Fruit fly (Drosophila melanogaster) whole organism, wandering third instar larva: Measurements from ENCODE around the gene Pop5.
A peak's percentile ranks its signal among the peaks of the same experiment; 100 is the strongest.

Source experiments
- Abd-B ChIP-seq: fragments of >200 bp; optimal IDR thresholded peaks from 2 replicates; lab custom pipeline; 2017; ENCODE audit warnings: missing biosample characterization, missing genetic modification characterization
- CG32264 ChIP-seq: fragments of 200-800 bp; sonication (Bioruptor generic); optimal IDR thresholded peaks from 2 replicates; lab custom pipeline; 2016; ENCODE audit warnings: missing biosample characterization, missing genetic modification characterization
- CG9705 ChIP-seq: fragments of 200-800 bp; sonication (Bioruptor generic); optimal IDR thresholded peaks from 2 replicates; lab custom pipeline; 2018; ENCODE audit warnings: missing biosample characterization, mild to moderate bottlenecking, missing genetic modification characterization
- CrebA ChIP-seq: fragments of 200-800 bp; sonication (Bioruptor generic); optimal IDR thresholded peaks from 2 replicates; lab custom pipeline; 2016; ENCODE audit warnings: missing biosample characterization, mild to moderate bottlenecking, missing genetic modification characterization, borderline replicate concordance
- Dif ChIP-seq: fragments of 200-275, 200-300 bp; sonication (Bioruptor generic); optimal IDR thresholded peaks from 2 replicates; lab custom pipeline; 2018; ENCODE audit warnings: missing biosample characterization, missing genetic modification characterization; ENCODE audit not compliant: partially characterized antibody
- HLH106 ChIP-seq: fragments of 200-800 bp; optimal IDR thresholded peaks from 3 replicates; lab custom pipeline; 2019; ENCODE audit warnings: missing biosample characterization, mild to moderate bottlenecking, missing genetic modification characterization, moderate library complexity
- Hnf4 ChIP-seq: fragments of 200-800 bp; sonication (Bioruptor generic); optimal IDR thresholded peaks from 2 replicates; lab custom pipeline; 2016; ENCODE audit warnings: missing biosample characterization, mild to moderate bottlenecking, missing genetic modification characterization
- Hr83 ChIP-seq: fragments of 200-300 bp; sonication (Bioruptor generic); optimal IDR thresholded peaks from 2 replicates; lab custom pipeline; 2016; ENCODE audit warnings: missing biosample characterization, mild to moderate bottlenecking, missing genetic modification characterization, moderate library complexity; ENCODE audit not compliant: poor library complexity, severe bottlenecking
- Jra ChIP-seq: sonication (Bioruptor generic); optimal IDR thresholded peaks from 2 replicates; lab custom pipeline; 2016; ENCODE audit warnings: missing biosample characterization, missing genetic modification characterization
- Mio ChIP-seq: sonication (Bioruptor generic); optimal IDR thresholded peaks from 2 replicates; lab custom pipeline; 2016; ENCODE audit warnings: missing biosample characterization, missing genetic modification characterization
- N ChIP-seq: fragments of >200 bp; optimal IDR thresholded peaks from 2 replicates; lab custom pipeline; 2018; ENCODE audit warnings: missing biosample characterization, missing external identifiers, missing genetic modification characterization
- OdsH ChIP-seq: fragments of 200-800 bp; sonication (Bioruptor generic); optimal IDR thresholded peaks from 2 replicates; lab custom pipeline; 2016; ENCODE audit warnings: missing biosample characterization, mild to moderate bottlenecking, missing genetic modification characterization
- Rel ChIP-seq, 2 experiments: fragments of 200-800 bp; sonication (Bioruptor generic) in 1 of 2; optimal IDR thresholded peaks; 2 replicates in 1 of 2; 3 replicates in 1 of 2; lab custom pipeline; 2016 to 2019; ENCODE audit warnings: mild to moderate bottlenecking in 2 of 2, missing biosample characterization in 2 of 2, missing genetic modification characterization in 2 of 2, moderate library complexity in 1 of 2
- Sp1 ChIP-seq: fragments of 200-800 bp; sonication (Bioruptor generic); optimal IDR thresholded peaks from 3 replicates; lab custom pipeline; 2019; ENCODE audit warnings: missing biosample characterization, mild to moderate bottlenecking, missing genetic modification characterization, moderate library complexity
- Vsx2 ChIP-seq: fragments of 200-300, 225-300 bp; sonication (Bioruptor generic); optimal IDR thresholded peaks from 2 replicates; lab custom pipeline; 2018; ENCODE audit warnings: missing biosample characterization, missing genetic modification characterization; ENCODE audit not compliant: partially characterized antibody
- br ChIP-seq: fragments of 200-800 bp; sonication (Bioruptor generic); optimal IDR thresholded peaks from 2 replicates; lab custom pipeline; 2016; ENCODE audit warnings: missing biosample characterization, missing genetic modification characterization
- brk ChIP-seq: fragments of 200-800 bp; sonication (Bioruptor generic); optimal IDR thresholded peaks from 2 replicates; lab custom pipeline; 2016; ENCODE audit warnings: missing biosample characterization, mild to moderate bottlenecking, missing genetic modification characterization
- dmrt93B ChIP-seq: fragments of 200-800 bp; sonication (Bioruptor generic); optimal IDR thresholded peaks from 2 replicates; lab custom pipeline; 2018; ENCODE audit warnings: missing biosample characterization, mild to moderate bottlenecking, missing genetic modification characterization
- dsf ChIP-seq: sonication (Bioruptor generic); optimal IDR thresholded peaks from 2 replicates; lab custom pipeline; 2016; ENCODE audit warnings: missing biosample characterization, missing genetic modification characterization, borderline replicate concordance
- ey ChIP-seq: fragments of 200-800 bp; sonication (Bioruptor generic); optimal IDR thresholded peaks from 2 replicates; lab custom pipeline; 2016; ENCODE audit warnings: missing biosample characterization, missing genetic modification characterization
- foxo ChIP-seq, 2 experiments: fragments of 200-800 bp; sonication (Bioruptor generic); optimal IDR thresholded peaks; 2 replicates in 1 of 2; 3 replicates in 1 of 2; lab custom pipeline; 2016 to 2017; ENCODE audit warnings: missing biosample characterization in 2 of 2, missing genetic modification characterization in 2 of 2
- fru ChIP-seq: fragments of 200-800 bp; sonication (Bioruptor generic); optimal IDR thresholded peaks from 3 replicates; lab custom pipeline; 2016; ENCODE audit warnings: missing biosample characterization, mild to moderate bottlenecking, missing genetic modification characterization
- h ChIP-seq: fragments of 200-800 bp; sonication (Bioruptor generic); optimal IDR thresholded peaks from 3 replicates; lab custom pipeline; 2016; ENCODE audit warnings: missing biosample characterization, mild to moderate bottlenecking, missing genetic modification characterization
- jim ChIP-seq: fragments of 175-275, 200-325 bp; sonication (Bioruptor generic); optimal IDR thresholded peaks from 2 replicates; lab custom pipeline; 2016; ENCODE audit warnings: missing biosample characterization, mild to moderate bottlenecking, missing genetic modification characterization
- lola ChIP-seq: fragments of >200 bp; optimal IDR thresholded peaks from 2 replicates; lab custom pipeline; 2017; ENCODE audit warnings: missing biosample characterization, missing genetic modification characterization
- psq ChIP-seq: fragments of 200-800 bp; sonication (Bioruptor generic); optimal IDR thresholded peaks from 3 replicates; lab custom pipeline; 2017; ENCODE audit warnings: missing biosample characterization, mild to moderate bottlenecking, missing genetic modification characterization, moderate library complexity
- rgr ChIP-seq: fragments of 200-800 bp; sonication (Bioruptor generic); optimal IDR thresholded peaks from 3 replicates; lab custom pipeline; 2016; ENCODE audit warnings: missing biosample characterization, mild to moderate bottlenecking, missing genetic modification characterization
- sage ChIP-seq: fragments of 200-800 bp; sonication (Bioruptor generic); optimal IDR thresholded peaks from 2 replicates; lab custom pipeline; 2016; ENCODE audit warnings: missing biosample characterization, mild to moderate bottlenecking, missing genetic modification characterization
- tai ChIP-seq: sonication (Bioruptor generic); optimal IDR thresholded peaks from 2 replicates; lab custom pipeline; 2016; ENCODE audit warnings: missing biosample characterization, missing genetic modification characterization

The Pop5 gene

dm6 chr3L:17009715-17010491 is 34.9 kb downstream of the Pop5 start (continued):
- peak; percentile 9 for TF ChIP-seq brk (GFP tag; lab: Kevin White, UChicago)

DNA sequence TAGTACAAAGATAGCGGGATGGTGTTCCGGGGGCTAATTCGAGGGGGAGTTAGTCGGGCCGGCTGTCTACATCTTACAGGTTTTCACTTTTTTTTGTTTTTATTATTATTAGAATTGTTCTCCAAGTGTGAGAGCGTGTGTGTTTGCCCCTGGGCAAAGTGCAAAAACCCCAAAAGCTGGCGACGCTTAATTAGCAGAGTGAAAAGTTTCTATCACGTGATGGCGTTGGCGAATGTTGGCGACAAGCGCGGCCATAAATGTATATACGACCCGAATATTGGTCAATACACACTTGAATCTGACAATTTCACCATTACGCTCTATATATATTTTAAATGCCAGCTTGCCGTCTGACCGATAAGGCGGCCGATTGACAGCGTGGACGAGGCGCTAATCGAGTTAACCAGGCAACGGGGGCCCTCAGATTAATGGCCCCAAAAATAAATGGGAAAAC is 35.9 kb downstream of the Pop5 start:
- TF ChIP-seq Vsx2 (GFP tag; lab: Kevin White, UChicago) (peak; percentile 21), Rel (GFP tag; optimal IDR thresholded peaks at IDR 0.05; lab: Kevin White, UChicago) (no peak), Rel (tag; optimal IDR thresholded peaks at IDR 0.05; lab: Kevin White, UChicago) (peak; percentile 51), rgr (GFP tag; lab: Kevin White, UChicago) (peak; percentile 21), br (GFP tag; lab: Kevin White, UChicago) (peak; percentile 12), lola (GFP tag; lab: Kevin White, UChicago) (no peak), Hnf4 (GFP tag; lab: Kevin White, UChicago) (peak; percentile 12), CrebA (GFP tag; lab: Kevin White, UChicago) (peak; percentile 51), dmrt93B (GFP tag; lab: Kevin White, UChicago) (no peak)

dm6 chr3L:17007945-17008344 is 36.9 kb downstream of the Pop5 start:
- TF ChIP-seq Dif (GFP tag; lab: Kevin White, UChicago) (no peak), dsf (no peak), Rel (GFP tag; optimal IDR thresholded peaks at IDR 0.05; lab: Kevin White, UChicago) (no peak), Rel (tag; optimal IDR thresholded peaks at IDR 0.05; lab: Kevin White, UChicago) (peak; percentile 98), HLH106 (tag; lab: Kevin White, UChicago) (no peak)
- TF ChIP-seq, all 38 proteins: peak for 1

dm6 chr3L:17007496-17007895 is 37.3 kb downstream of the Pop5 start:
- TF ChIP-seq N (no peak), Jra (GFP tag; lab: Kevin White, UChicago) (no peak), OdsH (no peak)

dm6 chr3L:17007041-17007471 is 37.8 kb downstream of the Pop5 start:
- TF ChIP-seq N (no peak), foxo (GFP tag; optimal IDR thresholded peaks at IDR 0.05; lab: Kevin White, UChicago) (peak in 1 of 2 experiments; percentile 51), dmrt93B (GFP tag; lab: Kevin White, UChicago) (no peak), Hnf4 (GFP tag; lab: Kevin White, UChicago) (peak; percentile 10), Jra (GFP tag; lab: Kevin White, UChicago) (no peak), h (GFP tag; lab: Kevin White, UChicago) (peak; percentile 62), br (GFP tag; lab: Kevin White, UChicago) (no peak), tai (no peak), Rel (GFP tag; optimal IDR thresholded peaks at IDR 0.05; lab: Kevin White, UChicago) (no peak), Rel (tag; optimal IDR thresholded peaks at IDR 0.05; lab: Kevin White, UChicago) (peak; percentile 19), rgr (GFP tag; lab: Kevin White, UChicago) (peak; percentile 30), fru (GFP tag; lab: Kevin White, UChicago) (peak; percentile 12), Dif (GFP tag; lab: Kevin White, UChicago) (no peak), HLH106 (tag; lab: Kevin White, UChicago) (peak; percentile 44), psq (GFP tag; lab: Kevin White, UChicago) (no peak), brk (GFP tag; lab: Kevin White, UChicago) (no peak), Mio (GFP tag; lab: Kevin White, UChicago) (no peak), OdsH (peak; percentile 34), sage (GFP tag; lab: Kevin White, UChicago) (no peak), Sp1 (GFP tag; lab: Kevin White, UChicago) (peak; percentile 9)

DNA sequence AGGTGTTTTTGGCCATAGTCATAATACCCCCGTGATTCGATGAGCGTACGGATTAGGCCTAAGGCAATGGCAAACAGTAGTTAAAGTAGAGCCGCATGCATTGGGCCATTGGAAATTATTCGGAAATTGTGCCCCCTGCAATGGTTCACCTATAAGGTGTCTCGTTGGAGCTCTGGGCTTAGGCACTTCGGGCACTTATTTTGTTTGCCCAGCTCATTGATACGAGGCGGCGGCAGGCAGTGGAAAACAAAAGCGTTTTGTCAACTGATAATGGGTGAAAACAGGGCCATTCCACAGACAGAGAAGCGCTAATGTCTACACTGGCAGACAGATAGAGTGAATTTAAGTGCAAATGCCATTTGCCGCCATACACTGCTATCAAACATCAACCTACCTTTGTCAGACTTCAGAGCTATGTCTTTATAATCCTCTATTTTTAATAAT is 38.6 kb downstream of the Pop5 start:
- TF ChIP-seq ey (no peak), Mio (GFP tag; lab: Kevin White, UChicago) (no peak), Rel (GFP tag; optimal IDR thresholded peaks at IDR 0.05; lab: Kevin White, UChicago) (no peak), Rel (tag; optimal IDR thresholded peaks at IDR 0.05; lab: Kevin White, UChicago) (peak; percentile 46), CG9705 (GFP tag; lab: Kevin White, UChicago) (no peak), CG32264 (GFP tag; lab: Kevin White, UChicago) (no peak), h (GFP tag; lab: Kevin White, UChicago) (peak; percentile 46), tai (no peak), N (no peak), jim (GFP tag; lab: Kevin White, UChicago) (no peak), foxo (GFP tag; optimal IDR thresholded peaks at IDR 0.05; lab: Kevin White, UChicago) (peak in 1 of 2 experiments; percentile 14), rgr (GFP tag; lab: Kevin White, UChicago) (peak; percentile 28), Abd-B (GFP tag; lab: Kevin White, UChicago) (no peak), psq (GFP tag; lab: Kevin White, UChicago) (no peak), Hnf4 (GFP tag; lab: Kevin White, UChicago) (no peak), OdsH (no peak), Hr83 (peak; percentile 1)
